Worm (Caenorhabditis elegans): ENCODE data around the gene K10D6.4.

ce11 chrV:11174663-11175062, 27.1 kb upstream of the K10D6.4 start:
- TF ChIP-seq mab-9 (GFP tag; IDR thresholded peaks at IDR 0.05): no peak
- no peak for TF ChIP-seq C16A3.4 (tag; optimal IDR thresholded peaks at IDR 0.05)
- no peak for TF ChIP-seq hlh-17 (GFP tag; optimal IDR thresholded peaks at IDR 0.05; ENCODE audit: borderline replicate concordance)
- TF ChIP-seq nhr-237 (tag; optimal IDR thresholded peaks at IDR 0.05): no peak
- TF ChIP-seq blmp-1 (tag; optimal IDR thresholded peaks at IDR 0.05): no peak
- no peak for TF ChIP-seq fkh-4 (tag; optimal IDR thresholded peaks at IDR 0.05; ENCODE audit: borderline replicate concordance)
- TF ChIP-seq nhr-28 (tag; optimal IDR thresholded peaks at IDR 0.05): no peak

Measured in whole organism, L1 larva.